Worm (Caenorhabditis elegans) whole organism, mixed stage, embryonic: Measurements from ENCODE around the gene C36B7.4.

Source experiments
- ces-1 ChIP-seq: fragments of 150-350 bp; optimal IDR thresholded peaks from 2 replicates; lab custom pipeline; 2014; ENCODE audit warnings: missing biosample characterization, missing genetic modification reagents, missing genetic modification characterization
- elt-3 ChIP-seq: fragments of 150-350 bp; optimal IDR thresholded peaks from 2 replicates; lab custom pipeline; 2014; ENCODE audit warnings: missing biosample characterization, missing genetic modification characterization
- flh-1 ChIP-seq: fragments of 200-800 bp; sonication (Bioruptor generic); optimal IDR thresholded peaks from 2 replicates; lab custom pipeline; 2018; ENCODE audit warnings: mild to moderate bottlenecking, missing genetic modification characterization, moderate library complexity, missing compliant biosample characterization
- lin-13 ChIP-seq: fragments of 150-350 bp; optimal IDR thresholded peaks from 2 replicates; lab custom pipeline; 2014; ENCODE audit warnings: missing biosample characterization, missing genetic modification characterization
- lsy-2 ChIP-seq: fragments of 150-350 bp; optimal IDR thresholded peaks from 2 replicates; lab custom pipeline; 2014; ENCODE audit warnings: missing biosample characterization, missing genetic modification characterization
- mab-5 ChIP-seq: fragments of 150-350 bp; optimal IDR thresholded peaks from 2 replicates; lab custom pipeline; 2014; ENCODE audit warnings: missing biosample characterization, missing genetic modification characterization
- nhr-237 ChIP-seq: fragments of 150-350 bp; optimal IDR thresholded peaks from 2 replicates; lab custom pipeline; 2014; ENCODE audit warnings: missing biosample characterization, missing genetic modification characterization
- nhr-28 ChIP-seq: fragments of 150-350 bp; optimal IDR thresholded peaks from 2 replicates; lab custom pipeline; 2014; ENCODE audit warnings: missing biosample characterization, missing genetic modification characterization
- pha-4 ChIP-seq: fragments of 150-350 bp; optimal IDR thresholded peaks from 2 replicates; lab custom pipeline; 2018; ENCODE audit warnings: missing biosample characterization, missing genetic modification reagents, missing genetic modification characterization
- snpc-4 ChIP-seq: fragments of 150-350 bp; optimal IDR thresholded peaks from 2 replicates; lab custom pipeline; 2014; ENCODE audit warnings: missing biosample characterization, missing genetic modification characterization
- unc-120 ChIP-seq: sonication (generic microtip); optimal IDR thresholded peaks from 2 replicates; lab custom pipeline; 2017; ENCODE audit warnings: missing genetic modification characterization, missing compliant biosample characterization; ENCODE audit not compliant: poor library complexity, severe bottlenecking

- TF ChIP-seq lsy-2 (tag; lab: Kevin White, UChicago), result no peak
- no peak for TF ChIP-seq nhr-237
- no peak for TF ChIP-seq unc-120 (tag; lab: Kevin White, UChicago)
- no peak for TF ChIP-seq snpc-4
- TF ChIP-seq pha-4 (tag; lab: Kevin White, UChicago), result no peak
- TF ChIP-seq mab-5 (tag; lab: Kevin White, UChicago), result no peak
- TF ChIP-seq flh-1 (GFP tag; lab: Kevin White, UChicago), result no peak
- no peak for TF ChIP-seq ces-1 (GFP tag; lab: Kevin White, UChicago)
- no peak for TF ChIP-seq lin-13 (tag; lab: Kevin White, UChicago)
- TF ChIP-seq elt-3 (tag; lab: Kevin White, UChicago), result no peak
- no peak for TF ChIP-seq nhr-28
These were observed 24.5 kb downstream of the C36B7.4 start for ce11 chrX:7061265-7061664.
